Fruit fly (Drosophila melanogaster) whole organism, embryonic: ENCODE data around the gene CG10208.
A peak's percentile ranks its signal among the peaks of the same experiment; 100 is the strongest.

Experiments used
- Awh ChIP-seq: fragments of 200-800 bp; sonication (Bioruptor generic); IDR thresholded peaks from 2 replicates; pipeline ENCODE4, ENCODE4 v1.3.6; 2022; ENCODE audit warnings: missing biosample characterization, missing genetic modification characterization
- CG10209 ChIP-seq: fragments of 200-800 bp; sonication (Bioruptor generic); optimal IDR thresholded peaks from 3 replicates; lab custom pipeline; 2017; ENCODE audit warnings: missing biosample characterization, mild to moderate bottlenecking, missing genetic modification characterization, missing genetic modification reagents
- CG1024 ChIP-seq: fragments of 200-800 bp; sonication (Bioruptor generic); IDR thresholded peaks from 2 replicates; pipeline ENCODE4 v1.3.6; 2022; ENCODE audit warnings: missing biosample characterization, missing genetic modification characterization
- CG10274 ChIP-seq: fragments of 200-800 bp; sonication (Bioruptor generic); optimal IDR thresholded peaks from 3 replicates; lab custom pipeline; 2017; ENCODE audit warnings: missing biosample characterization, mild to moderate bottlenecking, missing genetic modification characterization
- CG10462 ChIP-seq: fragments of 200-800 bp; sonication (Bioruptor generic); optimal IDR thresholded peaks from 2 replicates; lab custom pipeline; 2016; ENCODE audit warnings: missing biosample characterization, missing genetic modification characterization
- CG10654 ChIP-seq: fragments of 200-800 bp; sonication (Bioruptor generic); optimal IDR thresholded peaks from 2 replicates; lab custom pipeline; 2016; ENCODE audit warnings: missing biosample characterization, missing genetic modification characterization
- CG13123 ChIP-seq: fragments of 200-800 bp; sonication (Bioruptor generic); optimal IDR thresholded peaks from 2 replicates; lab custom pipeline; 2016; ENCODE audit warnings: missing biosample characterization, missing genetic modification characterization
- CG15073 ChIP-seq: fragments of 200-800 bp; sonication (Bioruptor generic); optimal IDR thresholded peaks from 2 replicates; lab custom pipeline; 2016; ENCODE audit warnings: missing biosample characterization, missing genetic modification characterization
- CG15601 ChIP-seq: fragments of 200-800 bp; sonication (Bioruptor generic); optimal IDR thresholded peaks from 3 replicates; lab custom pipeline; 2019; ENCODE audit warnings: missing biosample characterization, mild to moderate bottlenecking, missing genetic modification characterization, moderate library complexity
- CG16863 ChIP-seq: fragments of 200-800 bp; sonication (Bioruptor generic); optimal IDR thresholded peaks from 3 replicates; lab custom pipeline; 2016; ENCODE audit warnings: missing biosample characterization, missing genetic modification characterization
- CG17912 ChIP-seq: fragments of 200-800 bp; sonication (Bioruptor generic); optimal IDR thresholded peaks from 2 replicates; lab custom pipeline; 2018; ENCODE audit warnings: missing biosample characterization, mild to moderate bottlenecking, missing genetic modification characterization
- CG2199 ChIP-seq: fragments of 200-800 bp; sonication (Bioruptor generic); IDR thresholded peaks from 3 replicates; pipeline ENCODE4 v1.3.6; 2022; ENCODE audit warnings: missing biosample characterization, missing genetic modification characterization
- CG2678 ChIP-seq: fragments of 200-800 bp; sonication (Bioruptor generic); optimal IDR thresholded peaks from 3 replicates; lab custom pipeline; 2019; ENCODE audit warnings: missing biosample characterization, mild to moderate bottlenecking, missing genetic modification characterization, moderate library complexity
- CG4820 ChIP-seq: fragments of 200-800 bp; sonication (Bioruptor generic); optimal IDR thresholded peaks from 3 replicates; lab custom pipeline; 2016; ENCODE audit warnings: missing biosample characterization, missing genetic modification characterization
- CG6175 ChIP-seq: fragments of 200-800 bp; sonication (Bioruptor generic); IDR thresholded peaks from 3 replicates; pipeline ENCODE4 v1.3.6; 2022; ENCODE audit warnings: missing biosample characterization, missing genetic modification characterization
- CG6654 ChIP-seq: fragments of 200-800 bp; sonication (Bioruptor generic); optimal IDR thresholded peaks from 2 replicates; lab custom pipeline; 2017; ENCODE audit warnings: missing biosample characterization, mild to moderate bottlenecking, missing genetic modification characterization
- Camta ChIP-seq: fragments of 200-800 bp; sonication (Bioruptor generic); optimal IDR thresholded peaks from 2 replicates; lab custom pipeline; 2016; ENCODE audit warnings: missing biosample characterization, missing genetic modification characterization
- Dad ChIP-seq: fragments of 200-800 bp; sonication (Bioruptor generic); optimal IDR thresholded peaks from 3 replicates; lab custom pipeline; 2016; ENCODE audit warnings: missing biosample characterization, missing genetic modification characterization
- Dfd ChIP-seq, 2 experiments: fragments of >200 bp; optimal IDR thresholded peaks; 2 replicates each; lab custom pipeline; 2017; ENCODE audit warnings: missing biosample characterization in 2 of 2, missing genetic modification characterization in 2 of 2
- Dp ChIP-seq: fragments of 200-800 bp; sonication (Bioruptor generic); optimal IDR thresholded peaks from 2 replicates; lab custom pipeline; 2018; ENCODE audit warnings: missing biosample characterization, mild to moderate bottlenecking, missing genetic modification characterization, moderate library complexity
- GATAe ChIP-seq: fragments of 200-800 bp; sonication (Bioruptor generic); conservative IDR thresholded peaks from 2 replicates; pipeline ENCODE4 v1.3.6; 2022; ENCODE audit warnings: missing biosample characterization, missing genetic modification characterization
- Hand ChIP-seq: fragments of 200-800 bp; sonication (Bioruptor generic); optimal IDR thresholded peaks from 2 replicates; lab custom pipeline; 2017; ENCODE audit warnings: mild to moderate bottlenecking, missing biosample characterization, missing genetic modification reagents, missing genetic modification characterization
- Hmx ChIP-seq: fragments of 200-800 bp; sonication (Bioruptor generic); optimal IDR thresholded peaks from 2 replicates; lab custom pipeline; 2016; ENCODE audit warnings: missing biosample characterization, missing genetic modification characterization
- MESR4 ChIP-seq: fragments of 200-800 bp; sonication (Bioruptor generic); optimal IDR thresholded peaks from 2 replicates; lab custom pipeline; 2018; ENCODE audit warnings: missing biosample characterization, mild to moderate bottlenecking, missing genetic modification characterization, moderate library complexity
- Max ChIP-seq: fragments of 200-800 bp; sonication (Bioruptor generic); optimal IDR thresholded peaks from 2 replicates; lab custom pipeline; 2016; ENCODE audit warnings: missing biosample characterization, mild to moderate bottlenecking, missing genetic modification characterization
- NFAT ChIP-seq: fragments of 200-800 bp; sonication (Bioruptor generic); IDR thresholded peaks from 2 replicates; pipeline ENCODE4 v1.3.6; 2022; ENCODE audit warnings: missing biosample characterization, missing genetic modification characterization
- Optix ChIP-seq: fragments of 200-800 bp; sonication (Bioruptor generic); IDR thresholded peaks from 3 replicates; pipeline ENCODE4 v1.3.6; 2022; ENCODE audit warnings: missing biosample characterization, missing genetic modification characterization
- Sin3A ChIP-seq: fragments of >200 bp; optimal IDR thresholded peaks from 2 replicates; lab custom pipeline; 2018
- Spps ChIP-seq: fragments of 200-800 bp; sonication (Bioruptor generic); optimal IDR thresholded peaks from 2 replicates; lab custom pipeline; 2018; ENCODE audit warnings: missing biosample characterization, mild to moderate bottlenecking, missing genetic modification characterization
- Xrp1 ChIP-seq: fragments of 200-800 bp; sonication (Bioruptor generic); IDR thresholded peaks from 2 replicates; pipeline ENCODE4 v1.3.6; 2022; ENCODE audit warnings: missing biosample characterization, missing genetic modification characterization
- bbx ChIP-seq: fragments of 200-800 bp; sonication (Bioruptor generic); IDR thresholded peaks from 2 replicates; pipeline ENCODE4 v1.3.6; 2022; ENCODE audit warnings: missing biosample characterization, missing genetic modification characterization; ENCODE audit not compliant: partially characterized antibody
- cato ChIP-seq: fragments of 200-800 bp; sonication (Bioruptor generic); optimal IDR thresholded peaks from 2 replicates; lab custom pipeline; 2016; ENCODE audit warnings: missing biosample characterization, missing genetic modification characterization, borderline replicate concordance
- chinmo ChIP-seq: fragments of 200-800 bp; sonication (Bioruptor generic); IDR thresholded peaks from 4 replicates; pipeline ENCODE4 v1.3.6; 2022; ENCODE audit warnings: missing biosample characterization, missing genetic modification characterization; ENCODE audit not compliant: partially characterized antibody
- croc ChIP-seq: fragments of 200-800 bp; sonication (Bioruptor generic); conservative IDR thresholded peaks from 3 replicates; pipeline ENCODE4 v1.3.6; 2022; ENCODE audit warnings: missing biosample characterization, missing genetic modification characterization
- cwo ChIP-seq: fragments of 200-800 bp; sonication (Bioruptor generic); optimal IDR thresholded peaks from 3 replicates; lab custom pipeline; 2017; ENCODE audit warnings: missing biosample characterization, missing genetic modification characterization, mild to moderate bottlenecking, moderate library complexity, missing genetic modification reagents
- dmrt99B ChIP-seq: fragments of 200-800 bp; sonication (Bioruptor generic); optimal IDR thresholded peaks from 2 replicates; lab custom pipeline; 2018; ENCODE audit warnings: missing biosample characterization, mild to moderate bottlenecking, missing genetic modification characterization, moderate library complexity
- fd96Cb ChIP-seq: fragments of 200-800 bp; sonication (Bioruptor generic); optimal IDR thresholded peaks from 2 replicates; lab custom pipeline; 2018; ENCODE audit warnings: missing biosample characterization, mild to moderate bottlenecking, missing genetic modification characterization, moderate library complexity
- gfzf ChIP-seq: fragments of 200-800 bp; sonication (Bioruptor generic); optimal IDR thresholded peaks from 2 replicates; lab custom pipeline; 2016; ENCODE audit warnings: missing biosample characterization, mild to moderate bottlenecking, missing genetic modification characterization, moderate library complexity
- inv ChIP-seq: fragments of 200-800 bp; sonication (Bioruptor generic); IDR thresholded peaks from 2 replicates; pipeline ENCODE4 v1.3.6; 2022; ENCODE audit warnings: missing biosample characterization, missing genetic modification characterization; ENCODE audit not compliant: partially characterized antibody
- knrl ChIP-seq: fragments of 200-800 bp; sonication (Bioruptor generic); IDR thresholded peaks from 3 replicates; pipeline ENCODE4 v1.3.6; 2022; ENCODE audit warnings: missing biosample characterization, missing genetic modification characterization; ENCODE audit not compliant: partially characterized antibody
- onecut ChIP-seq: fragments of 200-800 bp; sonication (Bioruptor generic); IDR thresholded peaks from 2 replicates; pipeline ENCODE4 v1.3.6; 2022; ENCODE audit warnings: missing biosample characterization, missing genetic modification characterization
- schlank ChIP-seq: fragments of 200-800 bp; sonication (Bioruptor generic); optimal IDR thresholded peaks from 2 replicates; lab custom pipeline; 2018; ENCODE audit warnings: missing biosample characterization, mild to moderate bottlenecking, missing genetic modification characterization
- sd ChIP-seq: fragments of 200-800 bp; sonication (Bioruptor generic); optimal IDR thresholded peaks from 3 replicates; lab custom pipeline; 2018; ENCODE audit warnings: missing biosample characterization, mild to moderate bottlenecking, missing genetic modification characterization, moderate library complexity
- sens ChIP-seq: fragments of 200-800 bp; sonication (Bioruptor generic); peaks from one replicate; lab custom pipeline; 2016; ENCODE audit warnings: missing biosample characterization, missing genetic modification characterization
- sisA ChIP-seq: fragments of 200-800 bp; sonication (Bioruptor generic); IDR thresholded peaks from 2 replicates; pipeline ENCODE4 v1.3.6; 2022; ENCODE audit warnings: missing biosample characterization, missing genetic modification characterization
- trh ChIP-seq: fragments of 200-800 bp; sonication (Bioruptor generic); optimal IDR thresholded peaks from 2 replicates; lab custom pipeline; 2016; ENCODE audit warnings: missing biosample characterization, missing genetic modification characterization
- tup ChIP-seq: fragments of 200-800 bp; sonication (Bioruptor generic); optimal IDR thresholded peaks from 2 replicates; lab custom pipeline; 2016; ENCODE audit warnings: missing biosample characterization, mild to moderate bottlenecking, missing genetic modification characterization, moderate library complexity
- twi ChIP-seq: fragments of 200-800 bp; optimal IDR thresholded peaks from 2 replicates; lab custom pipeline; 2019; ENCODE audit warnings: missing biosample characterization, mild to moderate bottlenecking, missing genetic modification characterization, moderate library complexity
- vfl ChIP-seq: fragments of 200-800 bp; sonication (Bioruptor generic); optimal IDR thresholded peaks from 2 replicates; lab custom pipeline; 2016; ENCODE audit warnings: missing biosample characterization, missing genetic modification characterization
- vvl ChIP-seq: fragments of 200-800 bp; sonication (Bioruptor generic); IDR thresholded peaks from 2 replicates; pipeline ENCODE4 v1.3.6; 2022; ENCODE audit warnings: missing biosample characterization, missing genetic modification characterization

CG10208 gene

DNA sequence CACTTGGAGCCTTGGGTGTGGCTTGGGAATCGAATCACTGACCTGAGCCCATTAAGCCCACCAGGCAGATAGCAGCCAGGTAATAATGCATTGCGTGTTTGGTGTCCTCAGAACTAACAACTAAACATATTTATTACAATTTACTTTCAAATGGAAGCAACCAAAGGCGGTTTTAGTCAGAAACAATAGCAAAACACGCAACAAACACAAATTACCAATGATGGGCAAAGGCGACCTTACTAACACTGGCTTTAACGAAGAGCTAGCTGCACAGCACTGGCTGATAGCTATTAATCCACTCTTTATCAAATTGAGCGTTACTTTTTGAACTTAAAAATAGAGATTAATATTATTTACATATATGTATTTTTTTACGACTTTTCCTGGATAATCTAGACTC is 10.9 kb downstream of the CG10208 start, which contains the start of gene udt (continued):
- TF ChIP-seq CG15073 (GFP tag; lab: Kevin White, UChicago) = no peak
- TF ChIP-seq sens (GFP tag; lab: Kevin White, UChicago) = peak; percentile 80
- peak; percentile 6 for TF ChIP-seq CG10654 (GFP tag; lab: Kevin White, UChicago)
- TF ChIP-seq vvl (GFP tag; lab: Robert Waterston, UW) = peak; percentile 27; the same call in 1 of the 2 replicates
- peak; percentile 11 for TF ChIP-seq CG10209 (GFP tag; lab: Kevin White, UChicago)
- TF ChIP-seq CG15601 (tag; lab: Kevin White, UChicago) = no peak
- TF ChIP-seq CG13123 (GFP tag; lab: Kevin White, UChicago) = no peak
- TF ChIP-seq sisA (GFP tag; lab: Robert Waterston, UW) = no peak
- TF ChIP-seq Hmx (GFP tag; lab: Kevin White, UChicago) = no peak
- no peak for TF ChIP-seq inv (GFP tag; lab: Robert Waterston, UW)
- TF ChIP-seq Sin3A = no peak
- TF ChIP-seq MESR4 = peak; percentile 64
- TF ChIP-seq CG2678 (tag; lab: Kevin White, UChicago) = no peak
- TF ChIP-seq knrl (GFP tag; lab: Robert Waterston, UW) = no peak
- TF ChIP-seq CG16863 (GFP tag; lab: Kevin White, UChicago) = no peak
- no peak for TF ChIP-seq CG6654 (GFP tag; lab: Kevin White, UChicago)
- TF ChIP-seq CG10274 (GFP tag; lab: Kevin White, UChicago) = no peak
- no peak for TF ChIP-seq cwo (GFP tag; lab: Kevin White, UChicago)
- TF ChIP-seq Max (GFP tag; lab: Kevin White, UChicago) = peak; percentile 4
- peak; percentile 20; the same call in 1 of the 2 replicates for TF ChIP-seq bbx (GFP tag; lab: Robert Waterston, UW)
- no peak for TF ChIP-seq vfl (GFP tag; lab: Kevin White, UChicago)
- peak; percentile 35 for TF ChIP-seq Camta
- no peak for TF ChIP-seq Dfd (GFP tag; optimal IDR thresholded peaks at IDR 0.05; lab: Kevin White, UChicago)
- peak; percentile 27 for TF ChIP-seq Dp (GFP tag; lab: Kevin White, UChicago)
- no peak for TF ChIP-seq chinmo
- 0 out of 2 replicates have a peak, but pooled peaks have one; percentile 14 for TF ChIP-seq Xrp1 (GFP tag; lab: Robert Waterston, UW)
- TF ChIP-seq CG4820 (GFP tag; lab: Kevin White, UChicago) = peak; percentile 18
- TF ChIP-seq schlank (tag; lab: Kevin White, UChicago) = no peak
- TF ChIP-seq croc (GFP tag; lab: Robert Waterston, UW) = no peak
- TF ChIP-seq cato = no peak
- no peak for TF ChIP-seq GATAe (GFP tag; lab: Robert Waterston, UW)

DNA sequence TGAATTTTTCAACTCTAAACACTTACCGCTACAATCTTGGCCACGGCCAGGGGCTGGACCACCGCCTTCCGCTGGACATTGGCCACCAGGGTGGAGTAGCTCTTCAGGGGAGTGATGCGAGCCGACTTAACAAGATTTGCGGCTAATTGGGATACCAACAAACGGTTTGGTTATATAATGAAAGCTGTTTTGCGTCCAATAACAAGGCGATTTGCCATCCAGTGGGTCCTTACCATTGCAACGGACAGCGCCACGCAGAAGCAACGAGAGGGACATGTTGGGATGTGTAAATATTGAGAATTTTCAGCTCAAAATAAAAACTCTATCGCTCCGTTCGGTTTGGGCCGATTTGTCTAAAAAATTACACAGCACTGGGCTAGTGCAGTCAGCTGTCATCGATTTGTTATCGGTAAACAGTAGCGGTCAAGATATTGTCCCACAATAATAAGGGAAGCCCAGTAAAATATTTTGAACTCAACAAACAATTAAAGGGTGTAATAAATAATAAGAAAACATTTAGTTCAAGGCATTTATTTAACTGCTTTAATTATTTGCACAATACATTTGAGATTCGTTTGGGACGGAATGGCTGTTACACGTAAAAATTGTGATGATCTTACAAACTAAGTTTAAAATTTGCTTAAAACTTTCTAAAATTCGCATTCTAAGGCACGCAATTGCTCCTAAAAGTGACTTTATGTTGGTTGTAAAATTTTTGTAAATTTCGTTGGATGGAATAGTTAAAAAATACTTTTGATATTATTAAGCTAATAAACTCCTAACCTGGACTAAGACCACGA is 13.5 kb downstream of the CG10208 start, which contains the start of gene SdhD:
SdhD (minus strand) TSS at position 382 of the 800 bp plus-strand sequence.
- no peak for TF ChIP-seq NFAT (GFP tag; lab: Robert Waterston, UW)
- TF ChIP-seq onecut (GFP tag; lab: Robert Waterston, UW) = peak; percentile 48; the same call in 1 of the 2 replicates
- peak; percentile 10 for TF ChIP-seq gfzf
- no peak for TF ChIP-seq Hand (GFP tag; lab: Kevin White, UChicago)
- TF ChIP-seq sd (tag; lab: Kevin White, UChicago) = no peak
- no peak for TF ChIP-seq CG6175
- TF ChIP-seq Camta = peak; percentile 24
- TF ChIP-seq CG1024 (GFP tag; lab: Robert Waterston, UW) = no peak
- TF ChIP-seq Optix = no peak
- peak; percentile 12 for TF ChIP-seq dmrt99B
- TF ChIP-seq Spps (tag; lab: Kevin White, UChicago) = no peak
- no peak for TF ChIP-seq Dad
- no peak for TF ChIP-seq twi
- TF ChIP-seq CG2199 = no peak
- TF ChIP-seq CG17912 (GFP tag; lab: Kevin White, UChicago) = no peak
- TF ChIP-seq Awh (GFP tag; lab: Robert Waterston, UW) = no peak
- no peak for TF ChIP-seq fd96Cb (tag; lab: Kevin White, UChicago)
- no peak for TF ChIP-seq CG10462 (GFP tag; lab: Kevin White, UChicago)
- no peak for TF ChIP-seq trh (GFP tag; lab: Kevin White, UChicago)
- TF ChIP-seq tup (GFP tag; lab: Kevin White, UChicago) = no peak
